Worm (Caenorhabditis elegans) whole organism, L3 larva: ENCODE measurements around the gene cav-2.

Source experiments
- ceh-82 ChIP-seq: fragments of 150-350 bp; optimal IDR thresholded peaks from 2 replicates; lab custom pipeline; 2014; ENCODE audit warnings: missing biosample characterization, missing genetic modification characterization
- jun-1 ChIP-seq: fragments of 150-350 bp; optimal IDR thresholded peaks from 2 replicates; lab custom pipeline; 2014; ENCODE audit warnings: missing biosample characterization, missing genetic modification reagents, missing genetic modification characterization

- no peak for TF ChIP-seq jun-1 (tag; lab: Kevin White, UChicago)
- no peak for TF ChIP-seq ceh-82
Measured at ce11 chrV:13512515-13512914, 44.4 kb upstream of the cav-2 start.
